Worm (Caenorhabditis elegans) whole organism, L4/young adult: ENCODE data around the gene ZK353.4.

Experiments
- W03F9.2 ChIP-seq: fragments of 150-350 bp; optimal IDR thresholded peaks from 2 replicates; lab custom pipeline; 2014; ENCODE audit warnings: missing biosample characterization, missing genetic modification characterization
- him-1 ChIP-seq: sonication (generic microtip); optimal IDR thresholded peaks from 2 replicates; lab custom pipeline; 2016; ENCODE audit warnings: missing genotype, missing genetic modification reagents, missing genetic modification characterization, missing compliant biosample characterization

DNA sequence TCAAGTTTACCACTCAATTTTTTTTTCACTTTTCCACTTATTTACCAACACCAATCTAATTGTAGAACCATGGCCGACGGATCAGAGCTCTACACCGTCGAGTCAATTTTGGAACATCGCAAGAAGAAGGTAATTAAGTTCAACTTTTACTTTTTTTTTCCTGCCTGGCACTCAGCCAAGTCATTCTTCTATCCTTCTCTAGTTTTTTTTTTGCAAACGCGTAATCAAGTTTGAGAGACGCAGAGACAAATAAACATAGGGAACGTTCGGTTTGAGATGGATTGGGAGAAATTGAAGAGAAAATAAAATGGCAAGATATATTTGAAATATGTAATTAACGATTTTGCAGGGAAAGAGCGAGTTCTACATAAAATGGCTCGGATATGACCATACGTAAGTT, 36.8 kb upstream of the ZK353.4 start, which contains the start of gene cec-1:
- no peak for TF ChIP-seq him-1 (tag; lab: Kevin White, UChicago)
- no peak for TF ChIP-seq W03F9.2 (tag; lab: Kevin White, UChicago)
